Worm (Caenorhabditis elegans): Measurements from ENCODE around the gene mrpl-20.

mrpl-20 gene

ce11 chrII:13334966-13335698 is 2.9 kb upstream of the mrpl-20 start:
- peak; percentile 4 for TF ChIP-seq tlf-1 (GFP tag; optimal IDR thresholded peaks at IDR 0.05)
- TF ChIP-seq let-607 (tag; optimal IDR thresholded peaks at IDR 0.05) = no peak
- TF ChIP-seq ekl-4 (GFP tag; IDR thresholded peaks at IDR 0.05) = peak; percentile 49; the same call in 1 of the 2 replicates
- no peak for TF ChIP-seq lsl-1 (GFP tag; optimal IDR thresholded peaks at IDR 0.05)
- peak; percentile 1 for TF ChIP-seq B0035.1 (tag; optimal IDR thresholded peaks at IDR 0.05)
- no peak for TF ChIP-seq sdz-38 (tag; optimal IDR thresholded peaks at IDR 0.05)
- no peak for TF ChIP-seq ztf-6 (GFP tag; IDR thresholded peaks at IDR 0.05)
- no peak for TF ChIP-seq ztf-28 (GFP tag; IDR thresholded peaks at IDR 0.05)
- peak; percentile 43 for TF ChIP-seq die-1 (tag; optimal IDR thresholded peaks at IDR 0.05)
- 0 out of 2 replicates have a peak, but pooled peaks have one; percentile 30 for TF ChIP-seq bed-2 (GFP tag; IDR thresholded peaks at IDR 0.05)
- TF ChIP-seq F33H1.4 (GFP tag; IDR thresholded peaks at IDR 0.05) = 0 out of 2 replicates have a peak, but pooled peaks have one; percentile 14
- TF ChIP-seq attf-3 (GFP tag; conservative IDR thresholded peaks at IDR 0.05) = peak; percentile 34; the same call in 1 of the 2 replicates
- TF ChIP-seq K12H6.12 (tag; optimal IDR thresholded peaks at IDR 0.05) = peak; percentile 95
- TF ChIP-seq mcd-1 (GFP tag; IDR thresholded peaks at IDR 0.05) = peak; percentile 41
- peak; percentile 84 for TF ChIP-seq lin-40 (tag; optimal IDR thresholded peaks at IDR 0.05)
- TF ChIP-seq cebp-1 (GFP tag; IDR thresholded peaks at IDR 0.05) = no peak
- TF ChIP-seq cebp-1 (tag; optimal IDR thresholded peaks at IDR 0.05) = peak; percentile 77
- TF ChIP-seq pbrm-1 (GFP tag; IDR thresholded peaks at IDR 0.05) = peak; percentile 56; the same call in 1 of the 2 replicates
- TF ChIP-seq F39B2.1 (GFP tag; IDR thresholded peaks at IDR 0.05) = no peak
- TF ChIP-seq B0336.3 (GFP tag; IDR thresholded peaks at IDR 0.05) = peak; percentile 68
- TF ChIP-seq snpc-1.1 (tag; optimal IDR thresholded peaks at IDR 0.05; ENCODE audit: insufficient read depth) = no peak
- TF ChIP-seq lag-1 (GFP tag; IDR thresholded peaks at IDR 0.05) = no peak
- peak; percentile 84 for TF ChIP-seq egrh-3 (GFP tag; IDR thresholded peaks at IDR 0.05)
- TF ChIP-seq pha-4 (tag; optimal IDR thresholded peaks at IDR 0.05) = peak; percentile 7
- TF ChIP-seq tbx-9 (tag; optimal IDR thresholded peaks at IDR 0.05; ENCODE audit: borderline replicate concordance) = no peak
- 0 out of 2 replicates have a peak, but pooled peaks have one; percentile 28 for TF ChIP-seq Y95B8A.8 (GFP tag; IDR thresholded peaks at IDR 0.05)
- TF ChIP-seq nfyb-1 (GFP tag; IDR thresholded peaks at IDR 0.05) = 0 out of 2 replicates have a peak, but pooled peaks have one; percentile 29
- TF ChIP-seq dpff-1 (tag; optimal IDR thresholded peaks at IDR 0.05) = no peak
- peak; percentile 19 for TF ChIP-seq gei-17 (GFP tag; optimal IDR thresholded peaks at IDR 0.05)
- peak; percentile 0 for TF ChIP-seq nhr-90 (tag; optimal IDR thresholded peaks at IDR 0.05)
- TF ChIP-seq madf-3 (GFP tag; IDR thresholded peaks at IDR 0.05) = 0 out of 2 replicates have a peak, but pooled peaks have one; percentile 12
- peak; percentile 40; the same call in 1 of the 2 replicates for TF ChIP-seq lir-1 (GFP tag; conservative IDR thresholded peaks at IDR 0.05)
- TF ChIP-seq ztf-18 (tag; optimal IDR thresholded peaks at IDR 0.05) = peak; percentile 36
- TF ChIP-seq chd-7 (tag; optimal IDR thresholded peaks at IDR 0.05) = peak; percentile 75
- peak; percentile 75 for TF ChIP-seq nhr-80 (tag; optimal IDR thresholded peaks at IDR 0.05)
- TF ChIP-seq lin-54 (GFP tag; optimal IDR thresholded peaks at IDR 0.05) = peak; percentile 34
- peak; percentile 51 for TF ChIP-seq ztf-26 (tag; optimal IDR thresholded peaks at IDR 0.05)
- TF ChIP-seq ceh-27 (GFP tag; optimal IDR thresholded peaks at IDR 0.05) = peak; percentile 79
- TF ChIP-seq unc-130 (GFP tag; optimal IDR thresholded peaks at IDR 0.05) = no peak
- TF ChIP-seq dox-1 (GFP tag; IDR thresholded peaks at IDR 0.05) = peak; percentile 87
- peak; percentile 43 for TF ChIP-seq madf-10 (tag; optimal IDR thresholded peaks at IDR 0.05)
- no peak for TF ChIP-seq F55B11.4 (tag; optimal IDR thresholded peaks at IDR 0.05; ENCODE audit: borderline replicate concordance, insufficient read depth)
- TF ChIP-seq snpc-4 (GFP tag; optimal IDR thresholded peaks at IDR 0.05) = peak; percentile 43
- peak; percentile 29 to 67 (median 50) for TF ChIP-seq snpc-4 (tag; optimal IDR thresholded peaks at IDR 0.05)
- no peak for TF ChIP-seq egl-18 (GFP tag; IDR thresholded peaks at IDR 0.05)
- TF ChIP-seq zfh-2 (GFP tag; conservative IDR thresholded peaks at IDR 0.05) = peak; percentile 99
- peak; percentile 84 for TF ChIP-seq hmg-1.2 (GFP tag; IDR thresholded peaks at IDR 0.05)

Measured in whole organism, young adult.